Worm (Caenorhabditis elegans): Measurements from ENCODE around the gene T25E12.14.

T25E12.14 gene

DNA sequence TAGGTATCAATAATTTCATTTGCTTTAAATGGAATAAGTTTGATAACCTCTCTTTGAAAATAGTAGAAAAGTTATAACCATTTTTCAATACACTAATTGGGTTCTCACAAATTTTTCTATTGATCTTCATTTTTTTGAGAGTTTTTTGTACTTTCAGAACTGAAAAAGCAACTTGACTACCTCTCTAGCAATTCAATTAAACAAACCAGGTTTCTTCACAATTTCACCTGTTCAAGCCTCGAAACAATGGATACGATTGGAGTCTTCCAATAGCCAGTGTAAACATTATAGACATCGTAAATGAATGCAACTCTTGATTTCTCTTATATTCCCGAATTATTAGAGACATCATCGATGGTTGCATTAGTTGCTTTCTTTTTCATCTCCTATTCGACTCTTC, 2.9 kb downstream of the T25E12.14 start, which contains the start of gene srz-99:
TSS of gene srz-99 (plus strand) at position 301 of the 400 bp plus-strand sequence.
- TF ChIP-seq unc-62 (GFP tag; optimal IDR thresholded peaks at IDR 0.05) (no peak), ceh-43 (GFP tag; optimal IDR thresholded peaks at IDR 0.05) (no peak), flh-1 (GFP tag; optimal IDR thresholded peaks at IDR 0.05) (no peak), tbx-8 (GFP tag; optimal IDR thresholded peaks at IDR 0.05) (no peak), lsy-2 (tag; optimal IDR thresholded peaks at IDR 0.05) (no peak), nhr-76 (tag; optimal IDR thresholded peaks at IDR 0.05) (no peak), unc-120 (tag; optimal IDR thresholded peaks at IDR 0.05; ENCODE audit: poor library complexity, severe bottlenecking) (no peak), ztf-11 (tag; optimal IDR thresholded peaks at IDR 0.05) (no peak), M03D4.4 (tag; optimal IDR thresholded peaks at IDR 0.05) (no peak), mab-5 (tag; optimal IDR thresholded peaks at IDR 0.05) (no peak), sptf-1 (tag; optimal IDR thresholded peaks at IDR 0.05) (no peak), nhr-2 (tag; optimal IDR thresholded peaks at IDR 0.05) (no peak), cnd-1 (tag; optimal IDR thresholded peaks at IDR 0.05) (no peak), nhr-28 (tag; optimal IDR thresholded peaks at IDR 0.05) (no peak), unc-39 (tag; optimal IDR thresholded peaks at IDR 0.05) (no peak), bed-3 (GFP tag; optimal IDR thresholded peaks at IDR 0.05) (no peak), ces-1 (GFP tag; optimal IDR thresholded peaks at IDR 0.05) (no peak), zip-8 (tag; optimal IDR thresholded peaks at IDR 0.05) (no peak), mls-2 (tag; optimal IDR thresholded peaks at IDR 0.05) (no peak)

DNA sequence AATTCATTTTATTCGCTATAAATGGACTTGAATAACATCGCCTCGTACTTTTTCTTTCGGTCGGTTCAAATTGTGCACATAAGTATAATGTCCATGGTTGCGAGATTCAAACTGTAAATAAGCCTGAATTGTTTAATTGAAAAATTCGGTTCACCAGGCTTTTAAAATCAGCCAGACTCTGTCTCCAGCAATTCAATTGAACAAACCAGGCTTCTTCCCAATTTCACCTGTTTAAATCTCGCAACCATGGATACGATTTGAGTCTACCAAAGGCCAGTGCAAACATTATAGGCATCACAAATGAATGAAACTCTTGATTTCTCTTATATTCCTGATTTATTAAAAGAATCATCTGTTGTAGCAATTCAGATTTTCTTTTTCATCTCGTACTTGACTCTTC, 4.6 kb downstream of the T25E12.14 start, which contains the start of gene srz-100:
TSS of gene srz-100 (plus strand) at position 301 of the 400 bp plus-strand sequence.
- no peak for TF ChIP-seq nhr-12 (tag; optimal IDR thresholded peaks at IDR 0.05)
- TF ChIP-seq ceh-83 (GFP tag; optimal IDR thresholded peaks at IDR 0.05), result no peak
- TF ChIP-seq nhr-76 (tag; optimal IDR thresholded peaks at IDR 0.05), result no peak
- no peak for TF ChIP-seq nhr-28 (tag; optimal IDR thresholded peaks at IDR 0.05)
- no peak for TF ChIP-seq M03D4.4 (tag; optimal IDR thresholded peaks at IDR 0.05)
- TF ChIP-seq mls-2 (tag; optimal IDR thresholded peaks at IDR 0.05), result no peak
- TF ChIP-seq lin-32 (GFP tag; optimal IDR thresholded peaks at IDR 0.05), result no peak
- TF ChIP-seq flh-1 (GFP tag; optimal IDR thresholded peaks at IDR 0.05), result no peak
- no peak for TF ChIP-seq unc-39 (tag; optimal IDR thresholded peaks at IDR 0.05)
- TF ChIP-seq ceh-39 (tag; optimal IDR thresholded peaks at IDR 0.05), result no peak
- no peak for TF ChIP-seq mab-5 (tag; optimal IDR thresholded peaks at IDR 0.05)
- no peak for TF ChIP-seq unc-120 (tag; optimal IDR thresholded peaks at IDR 0.05; ENCODE audit: poor library complexity, severe bottlenecking)
- TF ChIP-seq hlh-1 (tag; optimal IDR thresholded peaks at IDR 0.05), result no peak

DNA sequence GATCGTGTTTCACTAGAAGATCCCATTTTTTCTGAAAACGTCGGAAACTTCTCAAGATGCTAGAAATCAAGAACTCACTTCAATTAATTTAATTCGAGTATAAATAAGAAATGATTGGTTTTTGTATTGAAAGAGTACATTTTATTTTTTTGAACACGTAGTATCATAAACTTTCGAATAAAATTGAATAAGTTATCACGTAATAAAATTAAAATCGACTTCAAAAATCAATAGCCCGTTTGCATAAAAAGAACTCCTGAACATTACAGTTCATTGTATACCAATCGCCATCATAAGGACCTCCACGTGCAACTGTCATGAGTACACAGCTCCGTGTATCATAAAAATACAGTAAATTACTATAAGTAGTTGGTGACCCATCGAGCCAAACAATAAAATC, 6.7 kb downstream of the T25E12.14 start, which contains the start of gene T25E12.16:
TSS of gene T25E12.16 (minus strand) at position 101 of the 400 bp plus-strand sequence.
- TF ChIP-seq blmp-1 (tag; optimal IDR thresholded peaks at IDR 0.05), result no peak
- no peak for TF ChIP-seq mab-5 (tag; optimal IDR thresholded peaks at IDR 0.05)
- no peak for TF ChIP-seq ceh-39 (tag; optimal IDR thresholded peaks at IDR 0.05)
- no peak for TF ChIP-seq nhr-28 (tag; optimal IDR thresholded peaks at IDR 0.05)
- no peak for TF ChIP-seq mls-2 (tag; optimal IDR thresholded peaks at IDR 0.05)
- TF ChIP-seq unc-39 (tag; optimal IDR thresholded peaks at IDR 0.05), result no peak
- TF ChIP-seq tbx-8 (GFP tag; optimal IDR thresholded peaks at IDR 0.05), result no peak
- no peak for TF ChIP-seq ham-2 (GFP tag; optimal IDR thresholded peaks at IDR 0.05)
- no peak for TF ChIP-seq elt-3 (tag; optimal IDR thresholded peaks at IDR 0.05)
- no peak for TF ChIP-seq bed-3 (GFP tag; optimal IDR thresholded peaks at IDR 0.05)
- TF ChIP-seq M03D4.4 (tag; optimal IDR thresholded peaks at IDR 0.05), result no peak
- TF ChIP-seq nhr-2 (tag; optimal IDR thresholded peaks at IDR 0.05), result no peak
- no peak for TF ChIP-seq ceh-43 (GFP tag; optimal IDR thresholded peaks at IDR 0.05)

ce11 chrV:16735518-16735917, 8.5 kb downstream of the T25E12.14 start, which contains the start of the genes clec-38 and clec-34:
clec-38 (minus strand) TSS chrV:16735618.
clec-34 (plus strand) TSS chrV:16735765.
- no peak for TF ChIP-seq flh-1 (GFP tag; optimal IDR thresholded peaks at IDR 0.05)
- no peak for TF ChIP-seq nhr-28 (tag; optimal IDR thresholded peaks at IDR 0.05)
- no peak for TF ChIP-seq nhr-2 (tag; optimal IDR thresholded peaks at IDR 0.05)

DNA sequence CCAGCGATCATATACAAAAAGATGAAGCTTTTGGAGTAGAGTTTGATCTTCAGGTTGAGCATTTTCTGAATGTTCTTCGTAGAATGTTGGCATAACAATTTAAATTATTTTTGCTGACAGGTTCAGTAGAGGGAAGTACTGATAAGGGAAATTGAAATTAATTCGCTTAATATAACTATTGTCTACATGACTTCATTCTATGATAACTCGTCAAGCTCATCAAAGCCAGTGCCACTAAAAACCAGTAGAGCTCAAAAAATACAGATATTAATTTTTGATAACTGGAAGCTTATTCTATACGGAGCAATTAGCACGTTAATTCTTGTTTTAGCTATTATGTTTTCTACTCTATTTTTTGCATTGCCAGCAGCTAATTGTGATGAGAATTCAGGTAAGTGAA, 12.1 kb downstream of the T25E12.14 start, which contains the start of the genes clec-29 and clec-39:
TSS of gene clec-29 (minus strand) at position 101 of the 400 bp plus-strand sequence.
TSS of gene clec-39 (plus strand) at position 169 of the 400 bp plus-strand sequence.
- TF ChIP-seq zip-8 (tag; optimal IDR thresholded peaks at IDR 0.05), result no peak
- TF ChIP-seq nhr-28 (tag; optimal IDR thresholded peaks at IDR 0.05), result no peak

- TF ChIP-seq mep-1 (tag; optimal IDR thresholded peaks at IDR 0.05) (no peak), tbx-8 (GFP tag; optimal IDR thresholded peaks at IDR 0.05) (no peak), ztf-11 (tag; optimal IDR thresholded peaks at IDR 0.05) (no peak), snpc-4 (tag; optimal IDR thresholded peaks at IDR 0.05) (no peak), mls-2 (tag; optimal IDR thresholded peaks at IDR 0.05) (no peak), ceh-39 (tag; optimal IDR thresholded peaks at IDR 0.05) (peak; percentile 25), ham-2 (GFP tag; optimal IDR thresholded peaks at IDR 0.05) (no peak), lsy-2 (tag; optimal IDR thresholded peaks at IDR 0.05) (no peak), mab-5 (tag; optimal IDR thresholded peaks at IDR 0.05) (no peak), elt-3 (tag; optimal IDR thresholded peaks at IDR 0.05) (no peak), ceh-43 (GFP tag; optimal IDR thresholded peaks at IDR 0.05) (no peak), nhr-28 (tag; optimal IDR thresholded peaks at IDR 0.05) (no peak), bed-3 (GFP tag; optimal IDR thresholded peaks at IDR 0.05) (no peak), unc-120 (tag; optimal IDR thresholded peaks at IDR 0.05; ENCODE audit: poor library complexity, severe bottlenecking) (no peak), unc-62 (GFP tag; optimal IDR thresholded peaks at IDR 0.05) (no peak), nhr-12 (tag; optimal IDR thresholded peaks at IDR 0.05) (no peak), zip-8 (tag; optimal IDR thresholded peaks at IDR 0.05) (peak; percentile 41), nhr-76 (tag; optimal IDR thresholded peaks at IDR 0.05) (no peak), lin-13 (tag; optimal IDR thresholded peaks at IDR 0.05) (no peak), nhr-2 (tag; optimal IDR thresholded peaks at IDR 0.05) (no peak), cnd-1 (tag; optimal IDR thresholded peaks at IDR 0.05) (peak; percentile 46), sem-2 (GFP tag; optimal IDR thresholded peaks at IDR 0.05) (no peak), sptf-1 (tag; optimal IDR thresholded peaks at IDR 0.05) (no peak), pha-4 (tag; optimal IDR thresholded peaks at IDR 0.05) (no peak)
These were observed 15.1 kb downstream of the T25E12.14 start, which contains the start of gene T25E12.6 for ce11 chrV:16742123-16742522. T25E12.6 (plus strand) TSS chrV:16742423.
